Fruit fly (Drosophila melanogaster): Measurements from ENCODE around the gene CG6885.

Gene CG6885

DNA sequence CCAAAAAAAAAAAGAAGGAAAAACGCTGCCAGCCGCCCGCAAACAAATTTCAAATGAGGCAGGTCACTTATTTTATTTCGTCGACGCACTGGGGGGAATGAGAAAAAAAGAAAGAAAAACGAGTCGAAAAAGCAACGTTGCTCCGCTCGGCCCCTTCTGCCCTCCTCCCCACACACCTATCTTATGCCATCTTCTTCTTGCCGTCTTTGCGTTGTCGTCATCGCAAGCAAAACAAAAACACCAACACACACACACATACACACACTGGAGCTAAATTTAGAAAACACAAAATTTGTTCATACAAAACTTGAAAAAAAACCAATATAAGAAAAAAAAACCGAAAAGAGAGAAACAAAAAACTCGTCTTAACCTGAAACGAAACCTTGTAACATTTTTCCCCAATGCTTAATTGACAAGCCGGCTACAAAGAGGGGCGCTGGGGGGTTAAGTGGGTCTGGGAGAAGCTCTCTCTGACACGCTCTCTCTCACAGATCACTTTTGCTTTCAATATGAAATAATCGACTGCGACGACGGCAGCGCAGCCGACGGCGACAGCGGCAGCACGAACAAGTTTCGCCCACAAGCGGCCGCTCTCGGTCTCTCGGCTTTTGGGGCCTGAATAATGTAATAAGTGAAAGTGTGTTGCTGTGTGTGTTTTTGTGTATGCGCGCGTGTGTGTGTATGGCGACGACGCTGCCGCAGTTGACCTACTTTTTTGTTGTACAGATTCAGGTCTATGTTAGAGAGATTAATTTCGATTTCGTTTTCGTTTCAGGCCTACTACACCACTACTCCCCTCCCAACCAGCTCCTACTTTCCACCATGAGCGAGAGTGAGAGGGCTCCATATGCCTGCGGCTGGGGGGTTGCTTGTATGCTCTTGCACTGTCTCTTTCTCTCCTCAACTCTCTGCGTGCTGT lies 27.1 kb downstream of the CG6885 start (continued):
- TF ChIP-seq fd3F (GFP tag; optimal IDR thresholded peaks at IDR 0.05) (no peak), amos (GFP tag; IDR thresholded peaks at IDR 0.05; ENCODE audit: partially characterized antibody) (no peak), Adf1 (GFP tag; IDR thresholded peaks at IDR 0.05) (peak; percentile 99), unc-4 (GFP tag; IDR thresholded peaks at IDR 0.05; ENCODE audit: partially characterized antibody) (no peak), CG12659 (GFP tag; optimal IDR thresholded peaks at IDR 0.05) (no peak), Hr3 (GFP tag; optimal IDR thresholded peaks at IDR 0.05) (peak; percentile 92), eve (GFP tag; optimal IDR thresholded peaks at IDR 0.05) (no peak), tin (GFP tag; optimal IDR thresholded peaks at IDR 0.05) (no peak), Optix (GFP tag; IDR thresholded peaks at IDR 0.05) (peak; percentile 18; the same call in 1 of the 3 replicates), D19B (GFP tag; optimal IDR thresholded peaks at IDR 0.05) (no peak), HLH54F (GFP tag; optimal IDR thresholded peaks at IDR 0.05) (no peak), sd (tag; optimal IDR thresholded peaks at IDR 0.05) (peak; percentile 36), CG4730 (GFP tag; IDR thresholded peaks at IDR 0.05) (no peak), Kr (GFP tag; optimal IDR thresholded peaks at IDR 0.05) (peak; percentile 36), grau (tag; optimal IDR thresholded peaks at IDR 0.05) (no peak), Ravus (GFP tag; IDR thresholded peaks at IDR 0.05) (no peak), CG8478 (optimal IDR thresholded peaks at IDR 0.05) (peak; percentile 73), ewg (GFP tag; optimal IDR thresholded peaks at IDR 0.05) (no peak), lov (optimal IDR thresholded peaks at IDR 0.05) (no peak), lov (GFP tag; IDR thresholded peaks at IDR 0.05) (peak; percentile 68; the same call in 1 of the 3 replicates), odd (GFP tag; optimal IDR thresholded peaks at IDR 0.05) (no peak), CG6854 (GFP tag; optimal IDR thresholded peaks at IDR 0.05) (peak; percentile 23), dati (GFP tag; IDR thresholded peaks at IDR 0.05) (no peak), sc (optimal IDR thresholded peaks at IDR 0.05) (no peak), sc (GFP tag; optimal IDR thresholded peaks at IDR 0.05) (peak; percentile 59), ttk (GFP tag; IDR thresholded peaks at IDR 0.05) (peak; percentile 23; the same call in 1 of the 2 replicates), zen2 (GFP tag; IDR thresholded peaks at IDR 0.05; ENCODE audit: partially characterized antibody) (peak; percentile 47; the same call in 1 of the 3 replicates), CG8359 (GFP tag; optimal IDR thresholded peaks at IDR 0.05; ENCODE audit: borderline replicate concordance) (peak; percentile 52), CG16815 (GFP tag; optimal IDR thresholded peaks at IDR 0.05) (no peak), lmd (GFP tag; IDR thresholded peaks at IDR 0.05) (no peak), Mrtf (GFP tag; IDR thresholded peaks at IDR 0.05) (no peak), CG14014 (GFP tag; IDR thresholded peaks at IDR 0.05) (no peak), CG18764 (GFP tag; optimal IDR thresholded peaks at IDR 0.05) (no peak), nau (GFP tag; optimal IDR thresholded peaks at IDR 0.05) (no peak), Hr39 (optimal IDR thresholded peaks at IDR 0.05) (no peak), sug (tag; optimal IDR thresholded peaks at IDR 0.05) (peak; percentile 85), crol (GFP tag; IDR thresholded peaks at IDR 0.05) (peak; percentile 96), CG2712 (tag; optimal IDR thresholded peaks at IDR 0.05) (peak; percentile 41), Gug (GFP tag; IDR thresholded peaks at IDR 0.05) (no peak), CG12769 (tag; optimal IDR thresholded peaks at IDR 0.05) (peak; percentile 95), CG4328 (GFP tag; optimal IDR thresholded peaks at IDR 0.05) (peak; percentile 20), CG14710 (tag; optimal IDR thresholded peaks at IDR 0.05) (peak; percentile 50), vvl (GFP tag; IDR thresholded peaks at IDR 0.05) (peak; percentile 25; the same call in 1 of the 2 replicates), Stat92E (GFP tag; optimal IDR thresholded peaks at IDR 0.05) (peak in 1 of 3 experiments; percentile 4), CG2875 (GFP tag; optimal IDR thresholded peaks at IDR 0.05) (no peak), Side (GFP tag; optimal IDR thresholded peaks at IDR 0.05) (no peak), CG15269 (tag; optimal IDR thresholded peaks at IDR 0.05) (peak; percentile 21), CG2129 (GFP tag; IDR thresholded peaks at IDR 0.05; ENCODE audit: partially characterized antibody) (no peak), aop (GFP tag; IDR thresholded peaks at IDR 0.05) (no peak)

All from whole organism, embryonic.